Fruit fly (Drosophila melanogaster): ENCODE results near the gene Apoltp.

The Apoltp gene

DNA sequence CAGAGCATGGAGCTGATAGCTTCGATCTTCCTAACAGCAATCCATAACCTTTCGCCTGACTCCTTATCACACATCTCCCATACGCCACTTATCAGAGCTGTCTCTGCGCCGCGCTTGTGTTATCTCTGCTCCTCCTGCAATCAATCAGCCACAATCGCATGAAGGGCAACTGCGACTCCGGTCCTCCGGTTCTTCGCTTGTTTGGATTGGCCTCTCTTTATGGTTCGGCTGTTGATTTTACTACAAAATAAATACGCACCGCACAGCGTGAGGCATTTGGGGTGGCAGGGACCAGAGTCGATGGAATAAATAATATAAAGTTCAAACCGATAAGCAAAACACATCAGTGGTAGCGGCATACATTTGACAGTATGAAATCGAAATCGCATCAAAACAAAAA, 881 bp upstream of the Apoltp start:
- TF ChIP-seq CG9139 (GFP tag; optimal IDR thresholded peaks at IDR 0.05) (no peak), lz (GFP tag; optimal IDR thresholded peaks at IDR 0.05) (peak; percentile 7), CG11762 (GFP tag; optimal IDR thresholded peaks at IDR 0.05; ENCODE audit: insufficient read depth) (no peak), Smox (GFP tag; optimal IDR thresholded peaks at IDR 0.05) (peak; percentile 25), dac (GFP tag; optimal IDR thresholded peaks at IDR 0.05) (no peak), fkh (GFP tag; optimal IDR thresholded peaks at IDR 0.05) (peak; percentile 93), CG7368 (GFP tag; optimal IDR thresholded peaks at IDR 0.05) (peak; percentile 11), CG31627 (GFP tag; optimal IDR thresholded peaks at IDR 0.05) (no peak), CG3032 (tag; optimal IDR thresholded peaks at IDR 0.05) (no peak), acj6 (GFP tag; optimal IDR thresholded peaks at IDR 0.05) (no peak), cyc (GFP tag; optimal IDR thresholded peaks at IDR 0.05) (no peak), Eip93F (GFP tag; optimal IDR thresholded peaks at IDR 0.05) (no peak), CG4318 (GFP tag; optimal IDR thresholded peaks at IDR 0.05) (no peak), Sox14 (GFP tag; optimal IDR thresholded peaks at IDR 0.05) (no peak), esn (GFP tag; optimal IDR thresholded peaks at IDR 0.05) (peak; percentile 48), salr (GFP tag; optimal IDR thresholded peaks at IDR 0.05) (no peak), CG6854 (GFP tag; optimal IDR thresholded peaks at IDR 0.05) (peak; percentile 43), Hr39 (GFP tag; optimal IDR thresholded peaks at IDR 0.05) (peak; percentile 17), ss (GFP tag; optimal IDR thresholded peaks at IDR 0.05) (no peak), Sox102F (GFP tag; optimal IDR thresholded peaks at IDR 0.05) (peak; percentile 53), CG6792 (GFP tag; optimal IDR thresholded peaks at IDR 0.05) (peak; percentile 27), topi (GFP tag; optimal IDR thresholded peaks at IDR 0.05) (peak; percentile 21), CG11294 (GFP tag; IDR thresholded peaks at IDR 0.05) (no peak), Hr4 (GFP tag; optimal IDR thresholded peaks at IDR 0.05) (no peak), Met (GFP tag; optimal IDR thresholded peaks at IDR 0.05) (peak; percentile 24), eg (GFP tag; IDR thresholded peaks at IDR 0.05) (no peak), CG3919 (GFP tag; optimal IDR thresholded peaks at IDR 0.05) (no peak), pdm3 (GFP tag; optimal IDR thresholded peaks at IDR 0.05) (peak; percentile 9), svp (GFP tag) (peak; percentile 92), net (GFP tag; optimal IDR thresholded peaks at IDR 0.05) (no peak), OdsH (GFP tag; optimal IDR thresholded peaks at IDR 0.05) (no peak), vri (GFP tag; optimal IDR thresholded peaks at IDR 0.05) (peak; percentile 68), CG10631 (GFP tag; optimal IDR thresholded peaks at IDR 0.05) (peak; percentile 6), Eip78C (GFP tag) (peak; percentile 44)

DNA sequence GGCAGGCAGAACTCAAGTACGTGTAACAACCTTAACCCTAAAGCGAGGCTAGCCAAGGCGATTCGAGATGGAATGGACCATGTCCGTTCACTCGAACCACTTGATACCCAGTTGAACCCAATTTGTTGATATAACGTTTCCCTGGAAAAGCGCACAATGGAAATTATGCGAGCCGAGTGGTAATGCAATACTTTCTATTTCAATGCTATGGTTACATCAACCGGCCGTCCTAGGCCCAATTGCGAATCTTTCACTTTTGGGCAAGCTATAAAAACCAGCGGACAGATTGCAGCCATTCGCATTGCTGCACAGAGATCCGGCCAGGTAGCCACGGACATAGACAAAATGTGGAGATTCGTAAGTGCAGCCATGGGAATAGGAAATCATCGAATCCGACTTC, 22.3 kb downstream of the Apoltp start, which contains the start of gene CG33299:
Gene CG33299, plus strand, starts transcription at position 301 of the 400 bp plus-strand sequence.
- TF ChIP-seq Sox15 (GFP tag; optimal IDR thresholded peaks at IDR 0.05), result no peak
- TF ChIP-seq CG7368 (GFP tag; optimal IDR thresholded peaks at IDR 0.05), result no peak
- TF ChIP-seq CG11902 (GFP tag; optimal IDR thresholded peaks at IDR 0.05), result no peak
- TF ChIP-seq CG32006 (GFP tag; optimal IDR thresholded peaks at IDR 0.05), result no peak
- no peak for TF ChIP-seq Lpt (GFP tag; optimal IDR thresholded peaks at IDR 0.05)
- TF ChIP-seq CG15336 (GFP tag; IDR thresholded peaks at IDR 0.05), result no peak
- no peak for TF ChIP-seq lz (GFP tag; optimal IDR thresholded peaks at IDR 0.05)
- no peak for TF ChIP-seq Met (GFP tag; optimal IDR thresholded peaks at IDR 0.05)

Data from whole organism, prepupa.